Worm (Caenorhabditis elegans) whole organism, L4 larva: ENCODE data around the gene smf-3.

Source experiments
- D1046.2 ChIP-seq: fragments of 200-800 bp; sonication (Bioruptor generic); IDR thresholded peaks from 2 replicates; pipeline ENCODE4 v1.3.6; 2022; ENCODE audit warnings: missing genetic modification characterization, missing compliant biosample characterization
- F37D6.2 ChIP-seq: sonication (generic microtip); optimal IDR thresholded peaks from 2 replicates; lab custom pipeline; 2016; ENCODE audit warnings: mild to moderate bottlenecking, missing genetic modification characterization, missing compliant biosample characterization
- F49E8.2 ChIP-seq: sonication (generic microtip); optimal IDR thresholded peaks from 2 replicates; lab custom pipeline; 2016; ENCODE audit warnings: missing compliant biosample characterization, mild to moderate bottlenecking, missing genetic modification characterization, borderline replicate concordance
- R02D3.7 ChIP-seq: fragments of 150-350 bp; sonication (generic microtip); optimal IDR thresholded peaks from 3 replicates; lab custom pipeline; 2014; ENCODE audit warnings: missing biosample characterization, missing genetic modification characterization
- T26A8.4 ChIP-seq: fragments of 200-800 bp; sonication (Bioruptor generic); IDR thresholded peaks from 2 replicates; pipeline ENCODE4 v1.3.6; 2022; ENCODE audit warnings: missing genetic modification characterization, missing compliant biosample characterization
- Y48G9A.11 ChIP-seq: fragments of 200-800 bp; sonication (Bioruptor generic); IDR thresholded peaks from 2 replicates; pipeline ENCODE4 v1.3.6; 2022; ENCODE audit warnings: missing genetic modification reagents, missing genetic modification characterization, missing compliant biosample characterization
- ZK337.2 ChIP-seq: fragments of 200-800 bp; sonication (Bioruptor generic); IDR thresholded peaks from 2 replicates; pipeline ENCODE4 v1.3.6; 2022; ENCODE audit warnings: missing genetic modification reagents, missing genetic modification characterization, missing compliant biosample characterization
- ZK546.5 ChIP-seq, 2 experiments: sonication (generic microtip); optimal IDR thresholded peaks; 2 replicates each; lab custom pipeline; 2017; ENCODE audit warnings: missing biosample characterization in 2 of 2, missing genetic modification characterization in 2 of 2
- aha-1 ChIP-seq: fragments of 150-350 bp; peaks from one replicate; lab custom pipeline; 2014; ENCODE audit warnings: missing biosample characterization, missing genetic modification characterization
- ceh-28 ChIP-seq: fragments of 150-350 bp; optimal IDR thresholded peaks from 2 replicates; lab custom pipeline; 2014; ENCODE audit warnings: missing biosample characterization, missing genetic modification reagents, missing genetic modification characterization
- ceh-32 ChIP-seq: sonication (generic microtip); optimal IDR thresholded peaks from 2 replicates; lab custom pipeline; 2016; ENCODE audit warnings: mild to moderate bottlenecking, missing genetic modification characterization, missing compliant biosample characterization; ENCODE audit not compliant: poor library complexity
- ceh-82 ChIP-seq: sonication (generic microtip); optimal IDR thresholded peaks from 2 replicates; lab custom pipeline; 2017; ENCODE audit warnings: missing biosample characterization, missing genetic modification characterization
- cey-2 ChIP-seq: sonication (generic microtip); optimal IDR thresholded peaks from 3 replicates; lab custom pipeline; 2017; ENCODE audit warnings: missing genetic modification characterization, mild to moderate bottlenecking, missing compliant biosample characterization, antibody characterized with exemption, borderline replicate concordance; ENCODE audit not compliant: insufficient read depth
- ctbp-1 ChIP-seq: fragments of 200-800 bp; sonication (Bioruptor generic); IDR thresholded peaks from 2 replicates; pipeline ENCODE4 v1.3.6; 2022; ENCODE audit warnings: missing genetic modification reagents, missing genetic modification characterization, missing compliant biosample characterization
- daf-12 ChIP-seq: fragments of 150-350 bp; optimal IDR thresholded peaks from 2 replicates; lab custom pipeline; 2014; ENCODE audit warnings: missing biosample characterization, missing genetic modification reagents, missing genetic modification characterization
- dmd-6 ChIP-seq: fragments of 200-800 bp; sonication (Bioruptor generic); IDR thresholded peaks from 2 replicates; pipeline ENCODE4 v1.3.6; 2022; ENCODE audit warnings: missing genetic modification reagents, missing genetic modification characterization, missing compliant biosample characterization
- dmd-8 ChIP-seq: fragments of 200-800 bp; sonication (Bioruptor generic); IDR thresholded peaks from 2 replicates; pipeline ENCODE4 v1.3.6; 2022; ENCODE audit warnings: missing genetic modification characterization, missing compliant biosample characterization
- dve-1 ChIP-seq: sonication (generic microtip); optimal IDR thresholded peaks from 2 replicates; lab custom pipeline; 2017; ENCODE audit warnings: antibody characterized with exemption, mild to moderate bottlenecking, missing genetic modification characterization, missing compliant biosample characterization; ENCODE audit not compliant: insufficient read depth
- egl-27 ChIP-seq: sonication (generic microtip); optimal IDR thresholded peaks from 3 replicates; lab custom pipeline; 2017; ENCODE audit warnings: missing biosample characterization, missing genetic modification reagents, missing genetic modification characterization
- egl-43 ChIP-seq: fragments of 200-800 bp; sonication (Bioruptor generic); IDR thresholded peaks from 2 replicates; pipeline ENCODE4 v1.3.6; 2022; ENCODE audit warnings: missing genetic modification reagents, missing genetic modification characterization, missing compliant biosample characterization
- hif-1 ChIP-seq, 2 experiments: sonication (generic microtip); optimal IDR thresholded peaks; 2 replicates each; lab custom pipeline; 2016 to 2017; ENCODE audit warnings: missing compliant biosample characterization in 2 of 2, missing genetic modification characterization in 2 of 2, missing genetic modification reagents in 2 of 2, missing genotype in 2 of 2, mild to moderate bottlenecking in 1 of 2
- hlh-30 ChIP-seq: sonication (generic microtip); optimal IDR thresholded peaks from 2 replicates; lab custom pipeline; 2017; ENCODE audit warnings: antibody characterized with exemption, mild to moderate bottlenecking, missing genetic modification characterization, missing compliant biosample characterization; ENCODE audit not compliant: insufficient read depth
- lim-7 ChIP-seq: fragments of 200-800 bp; sonication (Bioruptor generic); IDR thresholded peaks from 2 replicates; pipeline ENCODE4 v1.3.6; 2022; ENCODE audit warnings: missing genetic modification characterization, missing compliant biosample characterization
- lin-38 ChIP-seq: fragments of 200-800 bp; sonication (Bioruptor generic); IDR thresholded peaks from 2 replicates; pipeline ENCODE4 v1.3.6; 2022; ENCODE audit warnings: missing genetic modification reagents, missing genetic modification characterization, missing compliant biosample characterization
- lir-3 ChIP-seq: sonication (generic microtip); optimal IDR thresholded peaks from 2 replicates; lab custom pipeline; 2016; ENCODE audit warnings: mild to moderate bottlenecking, missing genetic modification characterization, missing compliant biosample characterization
- lsy-2 ChIP-seq, 2 experiments: fragments of 150-350 bp in 1 of 2; sonication (generic microtip) in 1 of 2; optimal IDR thresholded peaks; 2 replicates each; lab custom pipeline; 2014 to 2017; ENCODE audit warnings: missing biosample characterization in 2 of 2, missing genetic modification characterization in 2 of 2
- madf-9 ChIP-seq: fragments of 200-800 bp; sonication (Bioruptor generic); conservative IDR thresholded peaks from 2 replicates; pipeline ENCODE4 v1.3.6; 2022; ENCODE audit warnings: missing genetic modification reagents, missing genetic modification characterization, missing compliant biosample characterization
- mep-1 ChIP-seq: fragments of 150-350 bp; sonication (generic microtip); optimal IDR thresholded peaks from 3 replicates; lab custom pipeline; 2014; ENCODE audit warnings: missing biosample characterization, missing genetic modification characterization
- nhr-10 ChIP-seq: fragments of 150-350 bp; optimal IDR thresholded peaks from 2 replicates; lab custom pipeline; 2014; ENCODE audit warnings: missing biosample characterization, missing genetic modification characterization
- nhr-111 ChIP-seq: fragments of 200-800 bp; sonication (Bioruptor generic); optimal IDR thresholded peaks from 2 replicates; lab custom pipeline; 2018; ENCODE audit warnings: mild to moderate bottlenecking, missing genetic modification characterization, missing compliant biosample characterization
- nhr-237 ChIP-seq: sonication (generic microtip); optimal IDR thresholded peaks from 2 replicates; lab custom pipeline; 2017; ENCODE audit warnings: missing biosample characterization, missing genetic modification characterization
- nhr-28 ChIP-seq: fragments of 150-350 bp; optimal IDR thresholded peaks from 2 replicates; lab custom pipeline; 2014; ENCODE audit warnings: missing biosample characterization, missing genetic modification characterization
- nhr-42 ChIP-seq: fragments of 200-800 bp; sonication (Bioruptor generic); IDR thresholded peaks from 2 replicates; pipeline ENCODE4 v1.3.6; 2022; ENCODE audit warnings: missing genetic modification characterization, missing compliant biosample characterization
- nhr-48 ChIP-seq: sonication (generic microtip); optimal IDR thresholded peaks from 2 replicates; lab custom pipeline; 2016; ENCODE audit warnings: mild to moderate bottlenecking, missing genetic modification characterization, missing compliant biosample characterization
- nhr-6 ChIP-seq: fragments of 150-350 bp; optimal IDR thresholded peaks from 2 replicates; lab custom pipeline; 2014; ENCODE audit warnings: missing biosample characterization, missing genetic modification characterization
- pha-4 ChIP-seq, 2 experiments: fragments of 150-350 bp in 1 of 2; fragments of 200-800 bp in 1 of 2; sonication (Bioruptor generic) in 1 of 2; IDR thresholded peaks in 1 of 2; optimal IDR thresholded peaks in 1 of 2; 2 replicates each; pipeline versions ENCODE4 v1.3.6 to Lab custom; 2014 to 2022; ENCODE audit warnings: missing genetic modification characterization in 2 of 2, missing genetic modification reagents in 2 of 2, missing biosample characterization in 1 of 2, missing compliant biosample characterization in 1 of 2
- php-3 ChIP-seq: fragments of 200-800 bp; sonication (Bioruptor generic); IDR thresholded peaks from 2 replicates; pipeline ENCODE4 v1.3.6; 2022; ENCODE audit warnings: missing genetic modification reagents, missing genetic modification characterization, missing compliant biosample characterization
- set-16 ChIP-seq: fragments of 200-800 bp; sonication (Bioruptor generic); IDR thresholded peaks from 2 replicates; pipeline ENCODE4 v1.3.6; 2022; ENCODE audit warnings: missing genetic modification reagents, missing genetic modification characterization, missing compliant biosample characterization
- skn-1 ChIP-seq: fragments of 150-350 bp; optimal IDR thresholded peaks from 2 replicates; lab custom pipeline; 2014; ENCODE audit warnings: missing biosample characterization, missing genetic modification characterization
- snpc-1.2 ChIP-seq: fragments of 200-800 bp; sonication (Bioruptor generic); IDR thresholded peaks from 2 replicates; pipeline ENCODE4 v1.3.6; 2022; ENCODE audit warnings: missing genetic modification reagents, missing genetic modification characterization, missing compliant biosample characterization
- tag-97 ChIP-seq: fragments of 200-800 bp; sonication (Bioruptor generic); IDR thresholded peaks from 2 replicates; pipeline ENCODE4 v1.3.6; 2022; ENCODE audit warnings: missing genetic modification characterization, missing compliant biosample characterization
- tra-1 ChIP-seq: fragments of 200-800 bp; sonication (Bioruptor generic); IDR thresholded peaks from 2 replicates; pipeline ENCODE4 v1.3.6; 2022; ENCODE audit warnings: missing genetic modification reagents, missing genetic modification characterization, missing compliant biosample characterization
- zfp-3 ChIP-seq: fragments of 200-800 bp; sonication (Bioruptor generic); conservative IDR thresholded peaks from 2 replicates; pipeline ENCODE4 v1.3.6; 2022; ENCODE audit warnings: missing genetic modification reagents, missing genetic modification characterization, missing compliant biosample characterization
- zip-2 ChIP-seq: fragments of 150-350 bp; optimal IDR thresholded peaks from 2 replicates; lab custom pipeline; 2014; ENCODE audit warnings: missing biosample characterization, missing genetic modification characterization
- ztf-11 ChIP-seq: fragments of 150-350 bp; optimal IDR thresholded peaks from 2 replicates; lab custom pipeline; 2014; ENCODE audit warnings: missing biosample characterization, missing genetic modification characterization

smf-3 gene

DNA sequence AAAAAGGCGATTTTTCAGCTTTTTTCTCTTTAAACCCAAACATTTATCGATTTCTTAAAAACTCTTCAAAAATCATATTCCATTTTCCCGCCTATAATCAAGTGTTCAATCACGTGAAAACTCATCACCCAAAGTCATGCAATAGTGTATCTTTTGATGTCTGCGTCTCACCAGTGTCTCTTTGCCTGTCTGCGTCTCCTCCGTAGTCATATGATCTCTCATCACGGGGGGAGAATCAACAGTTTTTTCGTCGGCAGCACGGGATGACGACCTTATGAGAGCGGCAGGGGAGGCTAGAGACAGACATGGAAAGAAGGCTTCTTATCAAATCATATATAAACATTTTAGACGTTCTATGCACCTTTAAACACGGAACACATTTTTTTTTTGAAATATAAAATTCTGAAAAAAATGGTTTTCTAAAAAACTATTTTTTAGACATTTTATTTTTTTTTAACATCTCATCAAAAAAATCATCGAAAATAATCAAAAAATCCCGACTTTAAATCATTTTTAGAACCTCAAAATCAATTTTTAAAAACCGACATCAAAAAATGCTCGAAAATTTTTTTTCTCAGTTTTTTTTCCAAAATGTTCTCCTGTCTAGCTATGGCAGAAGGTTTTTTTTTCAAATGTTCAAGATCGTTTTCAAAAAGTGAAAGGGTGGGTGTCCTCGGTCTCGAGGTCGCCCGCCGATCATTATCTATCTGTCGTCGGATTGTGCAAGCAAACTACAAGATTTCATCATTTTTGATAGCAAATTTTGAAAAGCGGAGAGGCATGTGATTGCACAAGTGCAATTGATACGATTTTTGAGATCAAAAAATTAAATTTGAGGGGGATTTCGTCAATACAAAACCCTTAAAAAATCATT is 16.4 kb upstream of the smf-3 start (continued):
- TF ChIP-seq nhr-48 (tag; lab: Kevin White, UChicago) (peak; percentile 96), hlh-30 (peak; percentile 100), nhr-28 (tag; lab: Kevin White, UChicago) (peak; percentile 99), nhr-10 (tag; lab: Kevin White, UChicago) (peak; percentile 91), php-3 (GFP tag; lab: Robert Waterston, UW) (peak; percentile 94), ztf-11 (tag; lab: Kevin White, UChicago) (no peak), tra-1 (peak; percentile 99)

- TF ChIP-seq nhr-6 (tag; lab: Kevin White, UChicago) (no peak), F37D6.2 (tag; lab: Kevin White, UChicago) (no peak), tag-97 (GFP tag; lab: Robert Waterston, UW) (0 out of 2 replicates have a peak, but pooled peaks have one; percentile 14), aha-1 (tag; lab: Kevin White, UChicago) (no peak), pha-4 (GFP tag; IDR thresholded peaks at IDR 0.05; lab: Robert Waterston, UW) (0 out of 2 replicates have a peak, but pooled peaks have one; percentile 43), pha-4 (tag; optimal IDR thresholded peaks at IDR 0.05; lab: Kevin White, UChicago) (no peak), ceh-28 (tag; lab: Kevin White, UChicago) (no peak), egl-43 (GFP tag; lab: Robert Waterston, UW) (peak; percentile 70; the same call in 1 of the 2 replicates), nhr-48 (tag; lab: Kevin White, UChicago) (no peak), nhr-111 (GFP tag; lab: Kevin White, UChicago) (no peak), T26A8.4 (GFP tag; lab: Robert Waterston, UW) (peak; percentile 62; the same call in 1 of the 2 replicates), egl-27 (tag; lab: Kevin White, UChicago) (no peak), lin-38 (GFP tag; lab: Robert Waterston, UW) (peak; percentile 32), ztf-11 (tag; lab: Kevin White, UChicago) (no peak), madf-9 (GFP tag; lab: Robert Waterston, UW) (peak; percentile 59; the same call in 1 of the 2 replicates), nhr-28 (tag; lab: Kevin White, UChicago) (no peak), skn-1 (tag; lab: Kevin White, UChicago) (no peak), ZK546.5 (tag; optimal IDR thresholded peaks at IDR 0.05; lab: Kevin White, UChicago) (no peak), lir-3 (no peak), dmd-6 (GFP tag; lab: Robert Waterston, UW) (no peak), tra-1 (no peak), ceh-32 (tag; lab: Kevin White, UChicago) (no peak), D1046.2 (GFP tag; lab: Robert Waterston, UW) (0 out of 2 replicates have a peak, but pooled peaks have one; percentile 68), ctbp-1 (GFP tag; lab: Robert Waterston, UW) (peak; percentile 43; the same call in 1 of the 2 replicates), set-16 (GFP tag; lab: Robert Waterston, UW) (peak; percentile 76), mep-1 (tag; lab: Kevin White, UChicago) (no peak), lim-7 (0 out of 2 replicates have a peak, but pooled peaks have one; percentile 42), Y48G9A.11 (GFP tag; lab: Robert Waterston, UW) (0 out of 2 replicates have a peak, but pooled peaks have one; percentile 65), F49E8.2 (tag; lab: Kevin White, UChicago) (no peak), zfp-3 (GFP tag; lab: Robert Waterston, UW) (0 out of 2 replicates have a peak, but pooled peaks have one; percentile 41), ceh-82 (no peak), ZK337.2 (GFP tag; lab: Robert Waterston, UW) (0 out of 2 replicates have a peak, but pooled peaks have one; percentile 18), R02D3.7 (tag; lab: Kevin White, UChicago) (no peak), dmd-8 (GFP tag; lab: Robert Waterston, UW) (peak; percentile 40; the same call in 1 of the 2 replicates), dve-1 (tag; lab: Kevin White, UChicago) (no peak), hif-1 (tag; optimal IDR thresholded peaks at IDR 0.05; lab: Kevin White, UChicago) (no peak), lsy-2 (tag; optimal IDR thresholded peaks at IDR 0.05; lab: Kevin White, UChicago) (no peak), php-3 (GFP tag; lab: Robert Waterston, UW) (0 out of 2 replicates have a peak, but pooled peaks have one; percentile 22), zip-2 (tag; lab: Kevin White, UChicago) (peak; percentile 4), daf-12 (no peak), nhr-237 (no peak), nhr-42 (no peak), cey-2 (tag; lab: Kevin White, UChicago) (no peak), snpc-1.2 (GFP tag; lab: Robert Waterston, UW) (peak; percentile 55)
These were observed 15.8 kb upstream of the smf-3 start for ce11 chrIV:2602862-2603189.
